Worm (Caenorhabditis elegans) whole organism, young adult: ENCODE measurements around the gene T21D12.7.
A peak's percentile ranks its signal among the peaks of the same experiment; 100 is the strongest.

Experiments used
- D2030.7 ChIP-seq: fragments of 200-800 bp; sonication (Bioruptor generic); IDR thresholded peaks from 2 replicates; pipeline ENCODE4 v1.3.6; 2022; ENCODE audit warnings: missing genetic modification reagents, missing genetic modification characterization, missing compliant biosample characterization
- F10E7.11 ChIP-seq: sonication (generic microtip); optimal IDR thresholded peaks from 2 replicates; lab custom pipeline; 2017; ENCODE audit warnings: mild to moderate bottlenecking, missing genetic modification characterization, moderate library complexity, missing compliant biosample characterization
- F23B12.7 ChIP-seq: sonication (generic microtip); optimal IDR thresholded peaks from 2 replicates; lab custom pipeline; 2017; ENCODE audit warnings: missing genetic modification characterization, mild to moderate bottlenecking, missing compliant biosample characterization, antibody characterized with exemption, moderate library complexity; ENCODE audit not compliant: insufficient read depth
- F33H1.4 ChIP-seq: fragments of 200-800 bp; sonication (Bioruptor generic); IDR thresholded peaks from 2 replicates; pipeline ENCODE4 v1.3.6; 2022; ENCODE audit warnings: missing genetic modification reagents, missing genetic modification characterization, missing compliant biosample characterization
- K11D2.4 ChIP-seq: fragments of 200-800 bp; sonication (Bioruptor generic); IDR thresholded peaks from 2 replicates; pipeline ENCODE4 v1.3.6; 2022; ENCODE audit warnings: missing genetic modification reagents, missing genetic modification characterization, missing compliant biosample characterization
- K12H6.12 ChIP-seq: fragments of 200-800 bp; sonication (Bioruptor generic); optimal IDR thresholded peaks from 2 replicates; lab custom pipeline; 2018; ENCODE audit warnings: mild to moderate bottlenecking, missing genetic modification characterization, missing compliant biosample characterization
- T07F8.4 ChIP-seq: sonication (generic microtip); optimal IDR thresholded peaks from 2 replicates; lab custom pipeline; 2016; ENCODE audit warnings: mild to moderate bottlenecking, missing genetic modification characterization, moderate library complexity, missing compliant biosample characterization
- Y56A3A.18 ChIP-seq: fragments of 200-800 bp; sonication (Bioruptor generic); IDR thresholded peaks from 2 replicates; pipeline ENCODE4 v1.3.6; 2022; ENCODE audit warnings: missing genetic modification reagents, missing genetic modification characterization, missing compliant biosample characterization
- Y67H2A.10 ChIP-seq: fragments of 200-800 bp; sonication (Bioruptor generic); conservative IDR thresholded peaks from 2 replicates; pipeline ENCODE4 v1.3.6; 2022; ENCODE audit warnings: missing genetic modification reagents, missing genetic modification characterization, missing compliant biosample characterization
- Y79H2A.3 ChIP-seq: fragments of 200-800 bp; sonication (Bioruptor generic); conservative IDR thresholded peaks from 2 replicates; pipeline ENCODE4 v1.3.6; 2022; ENCODE audit warnings: missing genetic modification reagents, missing genetic modification characterization, missing compliant biosample characterization
- ZK185.1 ChIP-seq: sonication (generic microtip); optimal IDR thresholded peaks from 2 replicates; lab custom pipeline; 2016; ENCODE audit warnings: mild to moderate bottlenecking, missing genetic modification characterization, missing compliant biosample characterization; ENCODE audit not compliant: poor library complexity, severe bottlenecking
- aptf-3 ChIP-seq: fragments of 200-800 bp; sonication (Bioruptor generic); IDR thresholded peaks from 2 replicates; pipeline ENCODE4 v1.3.6; 2022; ENCODE audit warnings: missing genetic modification characterization, missing compliant biosample characterization
- athp-1 ChIP-seq: sonication (generic microtip); optimal IDR thresholded peaks from 2 replicates; lab custom pipeline; 2017; ENCODE audit warnings: mild to moderate bottlenecking, missing genetic modification characterization, missing compliant biosample characterization
- ceh-58 ChIP-seq: fragments of 200-800 bp; sonication (Bioruptor generic); IDR thresholded peaks from 2 replicates; pipeline ENCODE4 v1.3.6; 2022; ENCODE audit warnings: missing genetic modification characterization, missing compliant biosample characterization
- fkh-3 ChIP-seq: sonication (generic microtip); optimal IDR thresholded peaks from 2 replicates; lab custom pipeline; 2016; ENCODE audit warnings: mild to moderate bottlenecking, missing genetic modification characterization, missing compliant biosample characterization
- him-1 ChIP-seq: sonication (generic microtip); optimal IDR thresholded peaks from 2 replicates; lab custom pipeline; 2016; ENCODE audit warnings: missing genotype, missing genetic modification reagents, missing genetic modification characterization, missing compliant biosample characterization
- hlh-26 ChIP-seq: fragments of 200-800 bp; sonication (Bioruptor generic); conservative IDR thresholded peaks from 2 replicates; pipeline ENCODE4 v1.3.6; 2022; ENCODE audit warnings: missing genetic modification reagents, missing genetic modification characterization, missing compliant biosample characterization
- hmg-1.2 ChIP-seq: fragments of 200-800 bp; sonication (Bioruptor generic); IDR thresholded peaks from 2 replicates; pipeline ENCODE4 v1.3.6; 2022; ENCODE audit warnings: missing genetic modification reagents, missing genetic modification characterization, missing compliant biosample characterization
- hsf-1 ChIP-seq: fragments of 200-800 bp; sonication (Bioruptor generic); IDR thresholded peaks from 2 replicates; pipeline ENCODE4 v1.3.6; 2022; ENCODE audit warnings: missing genetic modification reagents, missing genetic modification characterization, missing compliant biosample characterization
- let-526 ChIP-seq: fragments of 200-800 bp; sonication (Bioruptor generic); IDR thresholded peaks from 2 replicates; pipeline ENCODE4 v1.3.6; 2022; ENCODE audit warnings: missing genetic modification reagents, missing genetic modification characterization, missing compliant biosample characterization
- let-607 ChIP-seq, 2 experiments: fragments of 200-800 bp in 1 of 2; sonication (Bioruptor generic) in 1 of 2; sonication (generic microtip) in 1 of 2; optimal IDR thresholded peaks; 2 replicates each; lab custom pipeline; 2016 to 2018; ENCODE audit warnings: mild to moderate bottlenecking in 2 of 2, missing compliant biosample characterization in 2 of 2, missing genetic modification characterization in 2 of 2, moderate library complexity in 2 of 2, missing genotype in 1 of 2
- lin-35 ChIP-seq, 3 experiments: fragments of 150-350 bp in 2 of 3; sonication (generic microtip) in 1 of 3; optimal IDR thresholded peaks; 2 replicates each; lab custom pipeline; 2014 to 2018; ENCODE audit warnings: missing biosample characterization in 3 of 3, missing genetic modification characterization in 3 of 3, missing genetic modification reagents in 3 of 3
- lsl-1 ChIP-seq: fragments of 200-800 bp; sonication (Bioruptor generic); optimal IDR thresholded peaks from 2 replicates; lab custom pipeline; 2018; ENCODE audit warnings: mild to moderate bottlenecking, missing genetic modification characterization, moderate library complexity, missing compliant biosample characterization
- mcd-1 ChIP-seq: fragments of 200-800 bp; sonication (Bioruptor generic); IDR thresholded peaks from 2 replicates; pipeline ENCODE4 v1.3.6; 2022; ENCODE audit warnings: missing genetic modification reagents, missing genetic modification characterization, missing compliant biosample characterization
- nfya-2 ChIP-seq: fragments of 200-800 bp; sonication (Bioruptor generic); IDR thresholded peaks from 2 replicates; pipeline ENCODE4 v1.3.6; 2022; ENCODE audit warnings: missing genetic modification reagents, missing genetic modification characterization, missing compliant biosample characterization
- nhr-27 ChIP-seq: fragments of 200-800 bp; sonication (Bioruptor generic); optimal IDR thresholded peaks from 2 replicates; lab custom pipeline; 2018; ENCODE audit warnings: mild to moderate bottlenecking, missing genetic modification characterization, moderate library complexity, missing compliant biosample characterization
- nhr-80 ChIP-seq: sonication (generic microtip); optimal IDR thresholded peaks from 2 replicates; lab custom pipeline; 2016; ENCODE audit warnings: missing genetic modification characterization, missing compliant biosample characterization
- rcor-1 ChIP-seq: fragments of 200-800 bp; sonication (Bioruptor generic); IDR thresholded peaks from 2 replicates; pipeline ENCODE4 v1.3.6; 2022; ENCODE audit warnings: missing genetic modification reagents, missing genetic modification characterization, missing compliant biosample characterization
- rec-8 ChIP-seq, 2 experiments: sonication (generic microtip); optimal IDR thresholded peaks; 2 replicates each; lab custom pipeline; 2016; ENCODE audit warnings: mild to moderate bottlenecking in 2 of 2, missing genetic modification characterization in 2 of 2, missing genetic modification reagents in 2 of 2, missing genotype in 2 of 2, missing biosample characterization in 1 of 2, missing compliant biosample characterization in 1 of 2, moderate library complexity in 1 of 2
- snpc-1.1 ChIP-seq: sonication (generic microtip); optimal IDR thresholded peaks from 2 replicates; lab custom pipeline; 2017; ENCODE audit warnings: missing genetic modification characterization, mild to moderate bottlenecking, missing compliant biosample characterization, antibody characterized with exemption, moderate library complexity, missing genotype, missing genetic modification reagents; ENCODE audit not compliant: insufficient read depth
- snpc-4 ChIP-seq, 5 experiments: fragments of 150-350 bp in 1 of 5; sonication (generic microtip) in 4 of 5; optimal IDR thresholded peaks; 2 replicates each; lab custom pipeline; 2014 to 2018; ENCODE audit warnings: missing genetic modification characterization in 5 of 5, missing biosample characterization in 3 of 5, antibody characterized with exemption in 2 of 5, mild to moderate bottlenecking in 2 of 5, missing compliant biosample characterization in 2 of 5, missing genotype in 2 of 5, moderate library complexity in 2 of 5, missing genetic modification reagents in 1 of 5
- sptf-2 ChIP-seq: fragments of 200-800 bp; sonication (Bioruptor generic); optimal IDR thresholded peaks from 2 replicates; lab custom pipeline; 2018; ENCODE audit warnings: mild to moderate bottlenecking, missing genetic modification characterization, missing compliant biosample characterization
- tbp1 ChIP-seq: fragments of 200-800 bp; sonication (Bioruptor generic); optimal IDR thresholded peaks from 2 replicates; lab custom pipeline; 2018; ENCODE audit warnings: mild to moderate bottlenecking, missing genetic modification characterization, missing compliant biosample characterization
- tbx-9 ChIP-seq: sonication (generic microtip); optimal IDR thresholded peaks from 2 replicates; lab custom pipeline; 2016; ENCODE audit warnings: borderline replicate concordance, missing genetic modification characterization, inconsistent platforms, missing compliant biosample characterization
- ztf-28 ChIP-seq: fragments of 200-800 bp; sonication (Bioruptor generic); IDR thresholded peaks from 2 replicates; pipeline ENCODE4 v1.3.6; 2022; ENCODE audit warnings: missing genetic modification reagents, missing genetic modification characterization, missing compliant biosample characterization

The T21D12.7 gene

ce11 chrIV:291356-291755 is at the start of gene T21D12.7:
Gene T21D12.7, minus strand, starts transcription at chrIV:291456.
- TF ChIP-seq lin-35 (GFP tag; optimal IDR thresholded peaks at IDR 0.05; lab: Kevin White, UChicago) (peak in 1 of 3 experiments; percentile 36), ceh-58 (GFP tag; lab: Robert Waterston, UW) (no peak), athp-1 (tag; lab: Kevin White, UChicago) (no peak)

ce11 chrIV:339508-339907 is 48.3 kb upstream of the T21D12.7 start, which contains the start of gene cdh-8:
Gene cdh-8, plus strand, starts transcription at chrIV:339808.
- no peak for TF ChIP-seq fkh-3
- no peak for TF ChIP-seq D2030.7 (GFP tag; lab: Robert Waterston, UW)
- no peak for TF ChIP-seq ZK185.1 (tag; lab: Kevin White, UChicago)

ce11 chrIV:338192-338831 is 47.1 kb upstream of the T21D12.7 start:
- no peak for TF ChIP-seq mcd-1 (GFP tag; lab: Robert Waterston, UW)
- no peak for TF ChIP-seq hlh-26 (GFP tag; lab: Robert Waterston, UW)
- no peak for TF ChIP-seq let-526 (GFP tag; lab: Robert Waterston, UW)
- no peak for TF ChIP-seq Y79H2A.3 (GFP tag; lab: Robert Waterston, UW)
- no peak for TF ChIP-seq lsl-1 (GFP tag; lab: Kevin White, UChicago)
- no peak for TF ChIP-seq tbp1 (GFP tag; lab: Kevin White, UChicago)
- no peak for TF ChIP-seq him-1 (tag; lab: Kevin White, UChicago)
- no peak for TF ChIP-seq Y56A3A.18 (GFP tag; lab: Robert Waterston, UW)
- TF ChIP-seq F10E7.11 (tag; lab: Kevin White, UChicago) = no peak
- TF ChIP-seq F23B12.7 (tag; lab: Kevin White, UChicago) = no peak
- no peak for TF ChIP-seq nfya-2
- no peak for TF ChIP-seq F33H1.4
- TF ChIP-seq snpc-1.1 (tag; lab: Kevin White, UChicago) = peak; percentile 70
- TF ChIP-seq rcor-1 (GFP tag; lab: Robert Waterston, UW) = no peak
- 0 out of 2 replicates have a peak, but pooled peaks have one; percentile 21 for TF ChIP-seq hmg-1.2
- no peak for TF ChIP-seq hsf-1
- no peak for TF ChIP-seq ceh-58 (GFP tag; lab: Robert Waterston, UW)
- no peak for TF ChIP-seq aptf-3
- no peak for TF ChIP-seq rec-8 (tag; optimal IDR thresholded peaks at IDR 0.05; lab: Kevin White, UChicago)
- TF ChIP-seq K11D2.4 (GFP tag; lab: Robert Waterston, UW) = no peak
- TF ChIP-seq K12H6.12 (tag; lab: Kevin White, UChicago) = no peak
- TF ChIP-seq T07F8.4 (tag; lab: Kevin White, UChicago) = no peak
- no peak for TF ChIP-seq snpc-4 (GFP tag; optimal IDR thresholded peaks at IDR 0.05; lab: Kevin White, UChicago)
- peak in 2 of 4 experiments; percentile 91 to 94 for TF ChIP-seq snpc-4 (tag; optimal IDR thresholded peaks at IDR 0.05; lab: Kevin White, UChicago)
- no peak for TF ChIP-seq Y67H2A.10 (GFP tag; lab: Robert Waterston, UW)
- no peak for TF ChIP-seq sptf-2 (GFP tag; lab: Kevin White, UChicago)
- no peak for TF ChIP-seq nhr-27 (tag; lab: Kevin White, UChicago)

DNA sequence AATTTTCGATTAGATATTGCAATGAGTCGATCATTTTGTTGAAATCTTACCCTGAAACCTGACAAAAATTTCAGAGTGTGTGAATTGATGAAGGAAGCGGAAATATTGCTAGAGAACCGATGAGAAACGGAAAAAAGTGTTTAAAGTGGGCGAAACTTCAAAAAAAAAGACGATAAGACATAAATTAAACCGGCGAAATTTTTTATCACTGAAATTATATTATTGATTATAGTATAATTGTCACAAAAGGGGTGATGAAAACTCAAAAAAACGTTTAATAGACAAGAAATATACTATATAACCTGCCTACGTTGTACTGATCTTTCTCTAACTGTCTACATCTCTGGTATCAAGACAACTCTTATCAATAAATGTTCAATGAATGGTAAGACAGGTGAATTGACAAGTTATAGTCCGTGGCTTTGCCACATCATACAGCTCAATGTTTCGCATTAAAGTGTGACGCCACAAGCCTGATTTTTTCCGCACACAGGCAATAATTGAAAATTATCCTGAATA is 45.9 kb upstream of the T21D12.7 start, which contains the start of gene pxmp-4:
pxmp-4 (minus strand) TSS at position 51 of the 519 bp plus-strand sequence.
- TF ChIP-seq ztf-28 (no peak), let-607 (tag; optimal IDR thresholded peaks at IDR 0.05; lab: Kevin White, UChicago) (peak; percentile 66 to 75), nhr-80 (tag; lab: Kevin White, UChicago) (peak; percentile 72), tbx-9 (tag; lab: Kevin White, UChicago) (no peak)
